Fruit fly (Drosophila melanogaster): ENCODE measurements around the gene par-6.
A peak's percentile ranks its signal among the peaks of the same experiment; 100 is the strongest.

par-6 gene

dm6 chrX:17743598-17743997, 40.4 kb downstream of the par-6 start:
- TF ChIP-seq Hr83 (GFP tag; optimal IDR thresholded peaks at IDR 0.05; ENCODE audit: poor library complexity, severe bottlenecking) (no peak), rgr (GFP tag; optimal IDR thresholded peaks at IDR 0.05) (no peak), jim (GFP tag; optimal IDR thresholded peaks at IDR 0.05) (no peak), Vsx2 (GFP tag; optimal IDR thresholded peaks at IDR 0.05; ENCODE audit: partially characterized antibody) (no peak), fru (GFP tag; optimal IDR thresholded peaks at IDR 0.05) (no peak), Sp1 (GFP tag; optimal IDR thresholded peaks at IDR 0.05) (no peak), Dfd (GFP tag; optimal IDR thresholded peaks at IDR 0.05) (no peak), HLH106 (tag; optimal IDR thresholded peaks at IDR 0.05) (no peak), sage (GFP tag; optimal IDR thresholded peaks at IDR 0.05) (no peak), Abd-B (GFP tag; optimal IDR thresholded peaks at IDR 0.05) (no peak), lola (GFP tag; optimal IDR thresholded peaks at IDR 0.05) (no peak)

- TF ChIP-seq Myc (optimal IDR thresholded peaks at IDR 0.05), result no peak
- TF ChIP-seq h (GFP tag; optimal IDR thresholded peaks at IDR 0.05), result no peak
- TF ChIP-seq dl (GFP tag; optimal IDR thresholded peaks at IDR 0.05; ENCODE audit: insufficient read depth in 1 of 2, partially characterized antibody in 2 of 2), result no peak
- no peak for TF ChIP-seq dmrt93B (GFP tag; optimal IDR thresholded peaks at IDR 0.05)
- TF ChIP-seq ey (GFP tag; optimal IDR thresholded peaks at IDR 0.05), result no peak
- peak; percentile 30 for TF ChIP-seq Jra (GFP tag; optimal IDR thresholded peaks at IDR 0.05)
- no peak for TF ChIP-seq foxo (GFP tag; optimal IDR thresholded peaks at IDR 0.05)
- TF ChIP-seq psq (GFP tag; optimal IDR thresholded peaks at IDR 0.05), result peak; percentile 43
- TF ChIP-seq Rel (GFP tag; optimal IDR thresholded peaks at IDR 0.05), result no peak
- TF ChIP-seq Rel (tag; optimal IDR thresholded peaks at IDR 0.05), result no peak
- TF ChIP-seq Dif (GFP tag; optimal IDR thresholded peaks at IDR 0.05; ENCODE audit: partially characterized antibody), result no peak
- no peak for TF ChIP-seq Hr78 (GFP tag; optimal IDR thresholded peaks at IDR 0.05)
- no peak for TF ChIP-seq CG32264 (GFP tag; optimal IDR thresholded peaks at IDR 0.05)
- TF ChIP-seq N (GFP tag; optimal IDR thresholded peaks at IDR 0.05), result no peak
- peak; percentile 18 for TF ChIP-seq woc (GFP tag; optimal IDR thresholded peaks at IDR 0.05)
- no peak for TF ChIP-seq Hnf4 (GFP tag; optimal IDR thresholded peaks at IDR 0.05)
- TF ChIP-seq sv (GFP tag; optimal IDR thresholded peaks at IDR 0.05), result no peak
- peak; percentile 5 for TF ChIP-seq rgr (GFP tag; optimal IDR thresholded peaks at IDR 0.05)
- no peak for TF ChIP-seq sage (GFP tag; optimal IDR thresholded peaks at IDR 0.05)
- no peak for TF ChIP-seq CG9705 (GFP tag; optimal IDR thresholded peaks at IDR 0.05)
- no peak for TF ChIP-seq tai (GFP tag; optimal IDR thresholded peaks at IDR 0.05)
- peak; percentile 12 for TF ChIP-seq HLH106 (tag; optimal IDR thresholded peaks at IDR 0.05)
- TF ChIP-seq Hr83 (GFP tag; optimal IDR thresholded peaks at IDR 0.05; ENCODE audit: poor library complexity, severe bottlenecking), result no peak
- TF ChIP-seq fru (GFP tag; optimal IDR thresholded peaks at IDR 0.05), result no peak
- TF ChIP-seq jim (GFP tag; optimal IDR thresholded peaks at IDR 0.05), result no peak
- no peak for TF ChIP-seq dsf (GFP tag; optimal IDR thresholded peaks at IDR 0.05; ENCODE audit: borderline replicate concordance)
- TF ChIP-seq GATAd (GFP tag; optimal IDR thresholded peaks at IDR 0.05), result no peak
- TF ChIP-seq lola (GFP tag; optimal IDR thresholded peaks at IDR 0.05), result no peak
- peak; percentile 74 for TF ChIP-seq OdsH (GFP tag; optimal IDR thresholded peaks at IDR 0.05)
- no peak for TF ChIP-seq brk (GFP tag; optimal IDR thresholded peaks at IDR 0.05)
- TF ChIP-seq pan (optimal IDR thresholded peaks at IDR 0.05), result no peak
- TF ChIP-seq CrebA (GFP tag; optimal IDR thresholded peaks at IDR 0.05; ENCODE audit: borderline replicate concordance), result no peak
- no peak for TF ChIP-seq Mio (GFP tag; optimal IDR thresholded peaks at IDR 0.05)
- TF ChIP-seq br (GFP tag; optimal IDR thresholded peaks at IDR 0.05), result no peak
- TF ChIP-seq Sp1 (GFP tag; optimal IDR thresholded peaks at IDR 0.05), result peak; percentile 28
- no peak for TF ChIP-seq usp (GFP tag; optimal IDR thresholded peaks at IDR 0.05)
- TF ChIP-seq Dfd (GFP tag; optimal IDR thresholded peaks at IDR 0.05), result no peak
- TF ChIP-seq Vsx2 (GFP tag; optimal IDR thresholded peaks at IDR 0.05; ENCODE audit: partially characterized antibody), result no peak
- no peak for TF ChIP-seq Abd-B (GFP tag; optimal IDR thresholded peaks at IDR 0.05)
Observed at dm6 chrX:17745705-17746416, 42.7 kb downstream of the par-6 start.

Data from whole organism, wandering third instar larva.